Fruit fly (Drosophila melanogaster) whole organism, prepupa: ENCODE results near the gene Cad86C.

Source experiments
- Blimp-1 ChIP-seq: fragments of 200-800 bp; sonication (Bioruptor generic); optimal IDR thresholded peaks from 3 replicates; lab custom pipeline; 2017; ENCODE audit warnings: missing biosample characterization, missing genetic modification characterization, mild to moderate bottlenecking, moderate library complexity, missing genetic modification reagents
- CG10631 ChIP-seq: fragments of 200-800 bp; sonication (Bioruptor generic); optimal IDR thresholded peaks from 2 replicates; lab custom pipeline; 2016; ENCODE audit warnings: missing biosample characterization, missing genetic modification characterization
- CG10669 ChIP-seq: fragments of 200-800 bp; sonication (Bioruptor generic); optimal IDR thresholded peaks from 3 replicates; lab custom pipeline; 2018; ENCODE audit warnings: missing biosample characterization, mild to moderate bottlenecking, missing genetic modification characterization, moderate library complexity
- CG11294 ChIP-seq: fragments of 200-800 bp; sonication (Bioruptor generic); IDR thresholded peaks from 2 replicates; pipeline ENCODE4 v1.3.6; 2022; ENCODE audit warnings: missing biosample characterization, missing genetic modification characterization
- CG11762 ChIP-seq: fragments of 200-800 bp; sonication (Bioruptor generic); optimal IDR thresholded peaks from 3 replicates; lab custom pipeline; 2016; ENCODE audit warnings: missing biosample characterization, missing genetic modification characterization; ENCODE audit not compliant: insufficient read depth
- CG11902 ChIP-seq: fragments of 200-800 bp; sonication (Bioruptor generic); optimal IDR thresholded peaks from 3 replicates; lab custom pipeline; 2016; ENCODE audit warnings: missing biosample characterization, missing genetic modification characterization
- CG1621 ChIP-seq: fragments of 200-800 bp; sonication (Bioruptor generic); optimal IDR thresholded peaks from 3 replicates; lab custom pipeline; 2018; ENCODE audit warnings: missing biosample characterization, mild to moderate bottlenecking, missing genetic modification characterization
- CG16779 ChIP-seq: fragments of 200-800 bp; sonication (Bioruptor generic); optimal IDR thresholded peaks from 3 replicates; lab custom pipeline; 2017; ENCODE audit warnings: missing biosample characterization, mild to moderate bottlenecking, missing genetic modification characterization
- CG3032 ChIP-seq: fragments of 200-800 bp; optimal IDR thresholded peaks from 2 replicates; lab custom pipeline; 2019; ENCODE audit warnings: missing biosample characterization, mild to moderate bottlenecking, missing genetic modification characterization, moderate library complexity
- CG31627 ChIP-seq: fragments of 200-800 bp; sonication (Bioruptor generic); optimal IDR thresholded peaks from 3 replicates; lab custom pipeline; 2016; ENCODE audit warnings: missing biosample characterization, missing genetic modification characterization
- CG32006 ChIP-seq: fragments of 200-800 bp; sonication (Bioruptor generic); optimal IDR thresholded peaks from 3 replicates; lab custom pipeline; 2017; ENCODE audit warnings: missing biosample characterization, mild to moderate bottlenecking, missing genetic modification characterization
- CG3919 ChIP-seq: fragments of 200-800 bp; sonication (Bioruptor generic); optimal IDR thresholded peaks from 3 replicates; lab custom pipeline; 2016; ENCODE audit warnings: missing biosample characterization, missing genetic modification characterization
- CG4318 ChIP-seq: fragments of 200-800 bp; sonication (Bioruptor generic); optimal IDR thresholded peaks from 3 replicates; lab custom pipeline; 2017; ENCODE audit warnings: missing biosample characterization, mild to moderate bottlenecking, missing genetic modification characterization
- CG6163 ChIP-seq: fragments of 200-800 bp; sonication (Bioruptor generic); IDR thresholded peaks from 3 replicates; pipeline ENCODE4 v1.3.6; 2022; ENCODE audit warnings: missing biosample characterization, missing genetic modification characterization
- CG6792 ChIP-seq: fragments of 200-800 bp; sonication (Bioruptor generic); optimal IDR thresholded peaks from 3 replicates; lab custom pipeline; 2016; ENCODE audit warnings: missing biosample characterization, missing genetic modification characterization
- CG6808 ChIP-seq: fragments of 200-800 bp; sonication (Bioruptor generic); optimal IDR thresholded peaks from 3 replicates; lab custom pipeline; 2017; ENCODE audit warnings: missing biosample characterization, missing genetic modification characterization, mild to moderate bottlenecking, moderate library complexity, missing genetic modification reagents
- CG7368 ChIP-seq: fragments of 200-800 bp; sonication (Bioruptor generic); optimal IDR thresholded peaks from 3 replicates; lab custom pipeline; 2016; ENCODE audit warnings: missing biosample characterization, missing genetic modification characterization
- CG8319 ChIP-seq: fragments of 200-800 bp; sonication (Bioruptor generic); optimal IDR thresholded peaks from 3 replicates; lab custom pipeline; 2016; ENCODE audit warnings: missing biosample characterization, missing genetic modification characterization
- CG8632 ChIP-seq: fragments of 200-800 bp; sonication (Bioruptor generic); optimal IDR thresholded peaks from 3 replicates; lab custom pipeline; 2016; ENCODE audit warnings: missing biosample characterization, missing genetic modification characterization
- Eip78C ChIP-seq: fragments of 200-800 bp; sonication (Bioruptor generic); peaks from one replicate; lab custom pipeline; 2016; ENCODE audit warnings: missing biosample characterization, missing genetic modification characterization
- Eip93F ChIP-seq: fragments of 200-800 bp; sonication (Bioruptor generic); optimal IDR thresholded peaks from 2 replicates; lab custom pipeline; 2016; ENCODE audit warnings: missing biosample characterization, mild to moderate bottlenecking, missing genetic modification characterization
- Ets21C ChIP-seq: fragments of 200-800 bp; sonication (Bioruptor generic); optimal IDR thresholded peaks from 3 replicates; lab custom pipeline; 2016; ENCODE audit warnings: missing biosample characterization, missing genetic modification characterization
- Ets96B ChIP-seq: fragments of 200-800 bp; optimal IDR thresholded peaks from 2 replicates; lab custom pipeline; 2019; ENCODE audit warnings: missing biosample characterization, mild to moderate bottlenecking, missing genetic modification characterization, moderate library complexity
- Gug ChIP-seq: fragments of 200-800 bp; sonication (Bioruptor generic); IDR thresholded peaks from 2 replicates; pipeline ENCODE4 v1.3.6; 2022; ENCODE audit warnings: missing biosample characterization, missing genetic modification characterization
- Hr38 ChIP-seq: sonication (Bioruptor generic); optimal IDR thresholded peaks from 2 replicates; lab custom pipeline; 2016; ENCODE audit warnings: missing biosample characterization, missing genetic modification characterization
- Hr39 ChIP-seq: fragments of 200-800 bp; sonication (Bioruptor generic); optimal IDR thresholded peaks from 2 replicates; lab custom pipeline; 2016; ENCODE audit warnings: missing biosample characterization, missing genetic modification characterization
- Hr4 ChIP-seq: fragments of 200-800 bp; sonication (Bioruptor generic); optimal IDR thresholded peaks from 3 replicates; lab custom pipeline; 2016; ENCODE audit warnings: missing biosample characterization, missing genetic modification characterization
- Lpt ChIP-seq: fragments of 200-800 bp; sonication (Bioruptor generic); optimal IDR thresholded peaks from 3 replicates; lab custom pipeline; 2016; ENCODE audit warnings: missing biosample characterization, missing genetic modification characterization
- Met ChIP-seq: fragments of 200-800 bp; sonication (Bioruptor generic); optimal IDR thresholded peaks from 3 replicates; lab custom pipeline; 2016; ENCODE audit warnings: missing biosample characterization, missing genetic modification characterization
- OdsH ChIP-seq: fragments of 200-800 bp; sonication (Bioruptor generic); optimal IDR thresholded peaks from 3 replicates; lab custom pipeline; 2016; ENCODE audit warnings: missing biosample characterization, missing genetic modification characterization
- Smox ChIP-seq: fragments of 200-800 bp; sonication (Bioruptor generic); optimal IDR thresholded peaks from 3 replicates; lab custom pipeline; 2016; ENCODE audit warnings: missing biosample characterization, missing genetic modification characterization
- Sox102F ChIP-seq: fragments of 200-800 bp; sonication (Bioruptor generic); optimal IDR thresholded peaks from 2 replicates; lab custom pipeline; 2016; ENCODE audit warnings: missing biosample characterization, mild to moderate bottlenecking, missing genetic modification characterization
- Sox14 ChIP-seq: fragments of 200-800 bp; sonication (Bioruptor generic); optimal IDR thresholded peaks from 3 replicates; lab custom pipeline; 2016; ENCODE audit warnings: missing biosample characterization, missing genetic modification characterization
- Sox15 ChIP-seq: fragments of 200-800 bp; sonication (Bioruptor generic); optimal IDR thresholded peaks from 3 replicates; lab custom pipeline; 2016; ENCODE audit warnings: missing biosample characterization, missing genetic modification characterization
- achi ChIP-seq: fragments of 200-800 bp; sonication (Bioruptor generic); optimal IDR thresholded peaks from 3 replicates; lab custom pipeline; 2016; ENCODE audit warnings: missing biosample characterization, missing genetic modification characterization
- acj6 ChIP-seq: fragments of 200-800 bp; sonication (Bioruptor generic); optimal IDR thresholded peaks from 3 replicates; lab custom pipeline; 2016; ENCODE audit warnings: missing biosample characterization, missing genetic modification characterization
- cyc ChIP-seq: fragments of 200-800 bp; sonication (Bioruptor generic); optimal IDR thresholded peaks from 3 replicates; lab custom pipeline; 2016; ENCODE audit warnings: missing biosample characterization, missing genetic modification characterization
- dac ChIP-seq: fragments of 200-800 bp; sonication (Bioruptor generic); optimal IDR thresholded peaks from 2 replicates; lab custom pipeline; 2017; ENCODE audit warnings: missing biosample characterization, mild to moderate bottlenecking, missing genetic modification characterization
- dsx ChIP-seq: fragments of 200-800 bp; optimal IDR thresholded peaks from 3 replicates; lab custom pipeline; 2019; ENCODE audit warnings: missing biosample characterization, mild to moderate bottlenecking, missing genetic modification characterization, moderate library complexity; ENCODE audit not compliant: poor library complexity, severe bottlenecking
- eg ChIP-seq: fragments of 200-800 bp; sonication (Bioruptor generic); IDR thresholded peaks from 3 replicates; pipeline ENCODE4 v1.3.6; 2022; ENCODE audit warnings: missing biosample characterization, missing genetic modification characterization
- esn ChIP-seq: fragments of 200-800 bp; sonication (Bioruptor generic); optimal IDR thresholded peaks from 2 replicates; lab custom pipeline; 2016; ENCODE audit warnings: missing biosample characterization, mild to moderate bottlenecking, missing genetic modification characterization, moderate library complexity
- fd59A ChIP-seq: fragments of 200-800 bp; sonication (Bioruptor generic); optimal IDR thresholded peaks from 2 replicates; lab custom pipeline; 2017; ENCODE audit warnings: missing biosample characterization, mild to moderate bottlenecking, missing genetic modification characterization, missing genetic modification reagents
- fd85E ChIP-seq: fragments of 200-800 bp; sonication (Bioruptor generic); optimal IDR thresholded peaks from 3 replicates; lab custom pipeline; 2016; ENCODE audit warnings: missing biosample characterization, missing genetic modification characterization
- lz ChIP-seq: fragments of 200-800 bp; sonication (Bioruptor generic); optimal IDR thresholded peaks from 3 replicates; lab custom pipeline; 2016; ENCODE audit warnings: missing biosample characterization, missing genetic modification characterization
- net ChIP-seq: fragments of 200-800 bp; sonication (Bioruptor generic); optimal IDR thresholded peaks from 3 replicates; lab custom pipeline; 2016; ENCODE audit warnings: missing biosample characterization, missing genetic modification characterization
- pdm3 ChIP-seq: fragments of 200-800 bp; sonication (Bioruptor generic); optimal IDR thresholded peaks from 3 replicates; lab custom pipeline; 2016; ENCODE audit warnings: missing biosample characterization, missing genetic modification characterization
- svp ChIP-seq: fragments of 200-800 bp; sonication (Bioruptor generic); peaks from one replicate; lab custom pipeline; 2016; ENCODE audit warnings: missing biosample characterization, missing genetic modification characterization
- topi ChIP-seq: fragments of 200-800 bp; sonication (Bioruptor generic); optimal IDR thresholded peaks from 3 replicates; lab custom pipeline; 2016; ENCODE audit warnings: missing biosample characterization, missing genetic modification characterization
- vri ChIP-seq: fragments of 200-800 bp; sonication (Bioruptor generic); optimal IDR thresholded peaks from 3 replicates; lab custom pipeline; 2016; ENCODE audit warnings: missing biosample characterization, mild to moderate bottlenecking, missing genetic modification characterization

The Cad86C gene

DNA sequence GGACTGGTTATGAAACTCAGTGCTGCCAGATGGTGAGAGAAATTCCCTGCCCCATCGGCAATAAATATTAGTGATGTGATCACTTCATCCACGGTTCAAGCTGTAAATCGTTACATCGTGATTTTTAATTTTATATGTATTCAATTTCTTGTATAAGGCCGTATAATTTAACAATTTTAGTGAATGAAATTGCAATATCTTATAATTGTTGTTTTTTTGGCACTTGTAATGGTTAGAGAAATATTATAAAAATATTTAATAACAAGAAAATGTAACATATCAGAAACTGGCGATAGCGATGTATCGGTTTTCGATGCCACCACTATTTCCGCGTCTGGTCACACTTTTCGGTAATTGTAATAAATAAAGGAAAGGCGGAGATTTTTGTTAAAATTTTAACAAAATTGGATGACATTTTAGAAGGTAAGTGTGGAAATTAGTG lies 42.8 kb upstream of the Cad86C start, which contains the start of the genes mRpL37 and Rbp1:
TSS of gene mRpL37 (minus strand) at position 35 of the 442 bp plus-strand sequence.
TSS of gene Rbp1 (plus strand) at position 326 of the 442 bp plus-strand sequence.
- TF ChIP-seq vri (GFP tag; lab: Kevin White, UChicago), result no peak
- peak; percentile 77 for TF ChIP-seq CG31627 (GFP tag; lab: Kevin White, UChicago)
- no peak for TF ChIP-seq svp (GFP tag; lab: Kevin White, UChicago)
- TF ChIP-seq topi, result peak; percentile 65
- TF ChIP-seq acj6, result peak; percentile 72
- peak; percentile 16; the same call in 1 of the 2 replicates for TF ChIP-seq Gug (GFP tag; lab: Robert Waterston, UW)
- peak; percentile 70 for TF ChIP-seq pdm3 (GFP tag; lab: Kevin White, UChicago)
- TF ChIP-seq lz (GFP tag; lab: Kevin White, UChicago), result peak; percentile 77
- TF ChIP-seq Blimp-1 (GFP tag; lab: Kevin White, UChicago), result peak; percentile 26
- no peak for TF ChIP-seq Hr38 (GFP tag; lab: Kevin White, UChicago)
- peak; percentile 73 for TF ChIP-seq esn
- TF ChIP-seq Met (GFP tag; lab: Kevin White, UChicago), result no peak
- no peak for TF ChIP-seq achi (GFP tag; lab: Kevin White, UChicago)
- TF ChIP-seq fd59A, result peak; percentile 13
- peak; percentile 74 for TF ChIP-seq CG10631 (GFP tag; lab: Kevin White, UChicago)
- TF ChIP-seq Eip93F (GFP tag; lab: Kevin White, UChicago), result no peak
- peak; percentile 70 for TF ChIP-seq Smox (GFP tag; lab: Kevin White, UChicago)
- TF ChIP-seq CG3919 (GFP tag; lab: Kevin White, UChicago), result no peak
- no peak for TF ChIP-seq Sox102F (GFP tag; lab: Kevin White, UChicago)
- TF ChIP-seq fd85E, result no peak
- TF ChIP-seq CG16779 (tag; lab: Kevin White, UChicago), result no peak
- peak; percentile 52 for TF ChIP-seq CG8632 (GFP tag; lab: Kevin White, UChicago)
- peak; percentile 62 for TF ChIP-seq Ets21C (GFP tag; lab: Kevin White, UChicago)
- TF ChIP-seq CG6792 (GFP tag; lab: Kevin White, UChicago), result peak; percentile 52
- TF ChIP-seq Sox14 (GFP tag; lab: Kevin White, UChicago), result peak; percentile 65
- TF ChIP-seq CG4318 (GFP tag; lab: Kevin White, UChicago), result peak; percentile 58
- peak; percentile 67 for TF ChIP-seq Sox15 (GFP tag; lab: Kevin White, UChicago)
- no peak for TF ChIP-seq CG1621 (tag; lab: Kevin White, UChicago)
- peak; percentile 68 for TF ChIP-seq CG11902 (GFP tag; lab: Kevin White, UChicago)
- peak; percentile 74 for TF ChIP-seq cyc (GFP tag; lab: Kevin White, UChicago)
- no peak for TF ChIP-seq CG32006
- TF ChIP-seq CG6808 (GFP tag; lab: Kevin White, UChicago), result no peak
- TF ChIP-seq CG11294 (GFP tag; lab: Robert Waterston, UW), result peak; percentile 44; the same call in 1 of the 2 replicates
- peak; percentile 36 for TF ChIP-seq CG11762
- TF ChIP-seq Eip78C (GFP tag; lab: Kevin White, UChicago), result peak; percentile 78
- peak; percentile 89 for TF ChIP-seq CG3032 (tag; lab: Kevin White, UChicago)
- peak; percentile 69 for TF ChIP-seq Hr4 (GFP tag; lab: Kevin White, UChicago)
- TF ChIP-seq CG6163, result no peak
- peak; percentile 74 for TF ChIP-seq OdsH (GFP tag; lab: Kevin White, UChicago)
- peak; percentile 72 for TF ChIP-seq Hr39 (GFP tag; lab: Kevin White, UChicago)
- peak; percentile 82 for TF ChIP-seq Ets96B (tag; lab: Kevin White, UChicago)
- peak; percentile 20 for TF ChIP-seq Lpt (GFP tag; lab: Kevin White, UChicago)

- TF ChIP-seq svp (GFP tag; lab: Kevin White, UChicago) (no peak), CG16779 (tag; lab: Kevin White, UChicago) (no peak), Blimp-1 (GFP tag; lab: Kevin White, UChicago) (no peak), Hr4 (GFP tag; lab: Kevin White, UChicago) (peak; percentile 2), vri (GFP tag; lab: Kevin White, UChicago) (no peak), Met (GFP tag; lab: Kevin White, UChicago) (no peak), lz (GFP tag; lab: Kevin White, UChicago) (peak; percentile 53), CG7368 (GFP tag; lab: Kevin White, UChicago) (no peak), net (GFP tag; lab: Kevin White, UChicago) (no peak), Sox14 (GFP tag; lab: Kevin White, UChicago) (peak; percentile 72), dsx (GFP tag; lab: Kevin White, UChicago) (no peak), eg (GFP tag; lab: Robert Waterston, UW) (no peak), CG8319 (GFP tag; lab: Kevin White, UChicago) (no peak), CG32006 (no peak), Lpt (GFP tag; lab: Kevin White, UChicago) (no peak), CG6808 (GFP tag; lab: Kevin White, UChicago) (no peak), OdsH (GFP tag; lab: Kevin White, UChicago) (no peak), CG10669 (GFP tag; lab: Kevin White, UChicago) (no peak), dac (GFP tag; lab: Kevin White, UChicago) (no peak), Sox102F (GFP tag; lab: Kevin White, UChicago) (no peak), CG11902 (GFP tag; lab: Kevin White, UChicago) (no peak), Smox (GFP tag; lab: Kevin White, UChicago) (no peak), CG8632 (GFP tag; lab: Kevin White, UChicago) (peak; percentile 14), CG4318 (GFP tag; lab: Kevin White, UChicago) (no peak), Eip78C (GFP tag; lab: Kevin White, UChicago) (no peak)
Measured at dm6 chr3R:10788186-10788585, 38.7 kb upstream of the Cad86C start, which contains the start of the genes Art1 and Mcm5. Gene Art1 (minus strand): TSS chr3R:10788226. Gene Mcm5 (plus strand): TSS chr3R:10788524.
